Worm (Caenorhabditis elegans) whole organism, mixed stage, embryonic: ENCODE results near the gene wdr-83.

Source experiments
- ceh-39 ChIP-seq: fragments of 150-350 bp; optimal IDR thresholded peaks from 2 replicates; lab custom pipeline; 2014; ENCODE audit warnings: missing biosample characterization, missing genetic modification characterization
- ceh-43 ChIP-seq: fragments of 200-800 bp; sonication (Bioruptor generic); optimal IDR thresholded peaks from 2 replicates; lab custom pipeline; 2018; ENCODE audit warnings: mild to moderate bottlenecking, missing genetic modification characterization, moderate library complexity, missing compliant biosample characterization
- elt-3 ChIP-seq: fragments of 150-350 bp; optimal IDR thresholded peaks from 2 replicates; lab custom pipeline; 2014; ENCODE audit warnings: missing biosample characterization, missing genetic modification characterization
- lin-32 ChIP-seq: fragments of 200-800 bp; sonication (Bioruptor generic); optimal IDR thresholded peaks from 2 replicates; lab custom pipeline; 2018; ENCODE audit warnings: mild to moderate bottlenecking, missing genetic modification characterization, missing compliant biosample characterization
- mab-5 ChIP-seq: fragments of 150-350 bp; optimal IDR thresholded peaks from 2 replicates; lab custom pipeline; 2014; ENCODE audit warnings: missing biosample characterization, missing genetic modification characterization
- mep-1 ChIP-seq: fragments of 150-350 bp; optimal IDR thresholded peaks from 2 replicates; lab custom pipeline; 2017; ENCODE audit warnings: missing biosample characterization, missing genetic modification reagents, missing genetic modification characterization, inconsistent platforms
- nhr-2 ChIP-seq: fragments of 150-350 bp; optimal IDR thresholded peaks from 2 replicates; lab custom pipeline; 2014; ENCODE audit warnings: missing biosample characterization, missing genetic modification characterization
- nhr-28 ChIP-seq: fragments of 150-350 bp; optimal IDR thresholded peaks from 2 replicates; lab custom pipeline; 2014; ENCODE audit warnings: missing biosample characterization, missing genetic modification characterization
- nhr-76 ChIP-seq: sonication (generic microtip); optimal IDR thresholded peaks from 2 replicates; lab custom pipeline; 2017; ENCODE audit warnings: missing biosample characterization, missing genetic modification characterization
- pha-4 ChIP-seq: fragments of 150-350 bp; optimal IDR thresholded peaks from 2 replicates; lab custom pipeline; 2018; ENCODE audit warnings: missing biosample characterization, missing genetic modification reagents, missing genetic modification characterization
- unc-62 ChIP-seq: fragments of 150-350 bp; optimal IDR thresholded peaks from 2 replicates; lab custom pipeline; 2014; ENCODE audit warnings: missing biosample characterization, missing genetic modification reagents, missing genetic modification characterization

ce11 chrII:5067927-5068326, 36.4 kb upstream of the wdr-83 start, which contains the start of gene C27A2.8:
- TF ChIP-seq elt-3 (tag; lab: Kevin White, UChicago) (no peak), mab-5 (tag; lab: Kevin White, UChicago) (no peak), pha-4 (tag; lab: Kevin White, UChicago) (no peak), unc-62 (no peak), nhr-76 (tag; lab: Kevin White, UChicago) (no peak), nhr-28 (no peak), lin-32 (GFP tag; lab: Kevin White, UChicago) (no peak), ceh-43 (GFP tag; lab: Kevin White, UChicago) (no peak), nhr-2 (no peak), ceh-39 (tag; lab: Kevin White, UChicago) (no peak), mep-1 (no peak)
